Fruit fly (Drosophila melanogaster) S2 (cell line): Measurements from ENCODE around the gene CG11417.

ENCODE experiments used
- CG8478 ChIP-seq: fragments of >200 bp; optimal IDR thresholded peaks from 2 replicates; lab custom pipeline; 2018
- CTCF ChIP-seq, 2 experiments: fragments of >200 bp; optimal IDR thresholded peaks; 2 replicates each; lab custom pipeline; 2018

Gene CG11417

DNA sequence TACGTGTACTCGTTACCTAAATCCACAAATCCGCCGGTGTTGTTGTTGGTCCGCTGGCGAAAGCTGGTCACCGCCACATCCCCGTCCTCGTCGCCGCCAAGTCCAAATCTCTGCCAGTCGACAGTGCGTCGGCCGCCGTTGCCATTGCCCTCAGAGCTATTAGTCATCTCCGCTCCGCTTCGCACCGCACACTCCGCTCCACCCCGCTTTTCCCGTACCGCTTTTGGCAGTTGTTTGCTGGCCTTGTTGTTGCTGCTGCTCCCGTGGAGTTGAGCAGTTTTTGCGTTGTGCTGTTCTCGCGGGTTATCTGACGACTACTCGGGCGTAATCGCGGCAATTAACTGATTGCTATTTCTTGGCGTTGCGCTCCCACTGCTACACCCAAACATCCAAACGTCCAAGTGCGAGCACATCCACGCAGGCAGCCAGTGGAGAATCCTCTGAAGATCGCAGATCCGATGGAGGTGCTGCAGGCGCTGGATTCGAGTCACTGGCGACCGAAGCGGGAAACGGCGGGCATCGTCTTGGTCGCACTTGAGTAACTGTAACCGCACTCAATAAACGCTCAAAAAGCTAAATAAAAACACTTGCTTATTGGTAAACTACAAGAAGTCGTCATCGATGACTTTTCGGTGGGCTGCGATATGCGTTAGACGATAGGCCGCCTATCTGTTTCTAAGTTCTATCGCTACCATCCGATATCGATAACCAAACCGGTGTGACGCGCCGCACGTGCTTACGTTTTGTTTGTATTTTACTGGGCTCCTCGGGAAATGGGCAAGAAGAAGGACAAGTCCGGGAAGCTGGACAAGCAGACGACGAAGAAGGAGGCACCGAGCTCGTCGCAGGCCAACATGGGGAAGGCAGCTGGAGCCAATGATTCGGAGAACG, at the start of gene CG11417, which contains the start of gene CG12773:
Gene CG11417, plus strand, starts transcription at position 693 of the 891 bp plus-strand sequence.
Gene CG12773, minus strand, starts transcription at position 660 of the 891 bp plus-strand sequence.
- TF ChIP-seq CTCF (optimal IDR thresholded peaks at IDR 0.05; lab: Kevin White, UChicago): no peak
- no peak for TF ChIP-seq CG8478 (lab: Kevin White, UChicago)

DNA sequence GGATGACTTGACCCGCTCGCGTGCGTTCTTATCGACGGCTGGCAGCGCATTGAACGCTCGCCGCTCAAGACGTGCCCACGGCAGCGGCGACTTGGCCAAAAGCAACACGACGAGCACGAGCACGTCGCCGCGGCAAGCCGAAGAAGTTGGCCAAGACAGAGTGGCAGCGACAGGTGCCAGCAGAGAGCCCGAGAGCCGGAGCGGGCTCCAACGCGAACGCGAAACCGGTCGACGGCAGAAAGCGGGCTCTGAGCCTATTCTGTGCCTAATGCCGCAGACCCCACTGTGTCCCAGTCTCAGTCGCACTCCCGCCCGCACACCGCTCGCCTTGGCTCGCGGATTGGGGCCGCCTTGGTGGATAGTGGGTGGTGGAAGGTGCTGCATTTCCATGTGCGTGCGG, 45.4 kb upstream of the CG11417 start:
- no peak for TF ChIP-seq CG8478 (lab: Kevin White, UChicago)
- TF ChIP-seq CTCF (optimal IDR thresholded peaks at IDR 0.05; lab: Kevin White, UChicago): no peak

- TF ChIP-seq CTCF (optimal IDR thresholded peaks at IDR 0.05; lab: Kevin White, UChicago) (no peak), CG8478 (lab: Kevin White, UChicago) (no peak)
Measured at dm6 chrX:1311218-1311617, 42.6 kb upstream of the CG11417 start.

dm6 chrX:1312510-1312909, 41.3 kb upstream of the CG11417 start:
- TF ChIP-seq CG8478 (lab: Kevin White, UChicago) (no peak), CTCF (optimal IDR thresholded peaks at IDR 0.05; lab: Kevin White, UChicago) (no peak)

- TF ChIP-seq CG8478 (lab: Kevin White, UChicago) (no peak), CTCF (optimal IDR thresholded peaks at IDR 0.05; lab: Kevin White, UChicago) (no peak)
Measured at dm6 chrX:1320144-1320981, 33.5 kb upstream of the CG11417 start.

DNA sequence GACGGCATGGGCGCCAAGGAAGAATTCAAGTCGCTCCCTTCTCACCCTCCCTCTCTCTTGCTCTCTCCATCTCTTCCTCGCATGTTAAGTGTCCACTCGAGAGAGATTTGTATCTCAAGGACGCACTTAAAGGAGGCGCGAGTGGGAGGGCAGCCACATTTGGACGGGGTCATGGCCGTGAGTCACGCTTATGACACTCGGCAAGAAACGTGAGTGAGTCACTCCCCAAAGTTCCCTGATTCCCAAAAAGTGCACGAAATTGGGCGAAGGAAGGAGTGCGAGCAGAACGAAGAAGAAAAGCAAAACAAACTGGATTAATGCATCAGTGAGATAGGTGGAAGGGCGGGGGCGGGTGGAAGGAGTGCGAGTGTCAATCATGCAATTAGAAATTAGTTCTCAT, 32.8 kb upstream of the CG11417 start:
- TF ChIP-seq CTCF (optimal IDR thresholded peaks at IDR 0.05; lab: Kevin White, UChicago) (no peak), CG8478 (lab: Kevin White, UChicago) (no peak)

dm6 chrX:1321664-1322063, 32.1 kb upstream of the CG11417 start:
- no peak for TF ChIP-seq CG8478 (lab: Kevin White, UChicago)
- no peak for TF ChIP-seq CTCF (optimal IDR thresholded peaks at IDR 0.05; lab: Kevin White, UChicago)

DNA sequence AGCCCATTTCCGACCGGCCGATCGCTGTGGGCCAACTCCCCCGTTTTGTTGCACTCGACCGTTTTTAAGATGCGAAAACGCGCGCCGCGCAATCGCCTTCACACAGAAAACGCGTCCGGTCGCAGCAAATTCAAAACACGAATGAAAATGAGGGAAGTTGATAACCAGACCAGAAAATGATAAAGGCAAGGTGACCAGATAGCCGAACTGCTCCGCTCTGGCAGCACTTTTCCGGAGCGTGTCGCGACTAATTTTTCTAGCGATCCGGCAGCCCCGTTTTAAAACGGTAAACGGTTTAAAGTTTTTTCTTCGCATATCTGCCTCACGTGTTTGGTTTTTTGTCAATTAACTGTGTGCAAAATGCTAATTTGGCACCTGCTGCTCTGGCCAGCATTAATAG, 31.6 kb upstream of the CG11417 start, which contains the start of gene DAAM:
Gene DAAM, minus strand, starts transcription at position 149 of the 400 bp plus-strand sequence.
- TF ChIP-seq CTCF (optimal IDR thresholded peaks at IDR 0.05; lab: Kevin White, UChicago) (peak; percentile 71 to 73), CG8478 (lab: Kevin White, UChicago) (no peak)

DNA sequence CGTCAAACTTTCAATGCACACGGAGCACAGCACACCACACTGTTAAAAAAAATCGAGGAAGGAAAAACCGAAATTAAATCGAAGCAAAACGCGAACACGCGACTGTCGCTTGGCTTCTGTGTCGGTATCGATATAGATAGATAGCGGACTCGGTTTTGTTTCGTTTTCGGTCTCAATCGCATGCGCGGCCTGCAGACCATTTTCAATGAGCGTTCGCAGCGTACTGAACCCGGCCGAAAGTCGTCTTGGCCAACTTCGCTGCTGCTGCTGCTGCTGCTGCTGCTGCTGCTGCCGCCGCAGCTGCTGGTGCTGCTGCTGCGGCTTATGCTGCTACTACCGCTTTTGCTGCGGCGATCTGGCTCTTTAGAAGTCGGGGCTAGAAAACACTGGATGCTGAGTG, 15.8 kb upstream of the CG11417 start:
- no peak for TF ChIP-seq CTCF (optimal IDR thresholded peaks at IDR 0.05; lab: Kevin White, UChicago)
- no peak for TF ChIP-seq CG8478 (lab: Kevin White, UChicago)

dm6 chrX:1341528-1341927, 12.3 kb upstream of the CG11417 start, which contains the start of gene CG11409:
Gene CG11409 (minus strand): TSS chrX:1341587.
- TF ChIP-seq CTCF (optimal IDR thresholded peaks at IDR 0.05; lab: Kevin White, UChicago): no peak
- TF ChIP-seq CG8478 (lab: Kevin White, UChicago): no peak

dm6 chrX:1341944-1342392, 11.8 kb upstream of the CG11417 start, which contains the start of gene Naa30A:
Gene Naa30A (plus strand): TSS chrX:1342106.
- TF ChIP-seq CG8478 (lab: Kevin White, UChicago) (no peak), CTCF (optimal IDR thresholded peaks at IDR 0.05; lab: Kevin White, UChicago) (no peak)

DNA sequence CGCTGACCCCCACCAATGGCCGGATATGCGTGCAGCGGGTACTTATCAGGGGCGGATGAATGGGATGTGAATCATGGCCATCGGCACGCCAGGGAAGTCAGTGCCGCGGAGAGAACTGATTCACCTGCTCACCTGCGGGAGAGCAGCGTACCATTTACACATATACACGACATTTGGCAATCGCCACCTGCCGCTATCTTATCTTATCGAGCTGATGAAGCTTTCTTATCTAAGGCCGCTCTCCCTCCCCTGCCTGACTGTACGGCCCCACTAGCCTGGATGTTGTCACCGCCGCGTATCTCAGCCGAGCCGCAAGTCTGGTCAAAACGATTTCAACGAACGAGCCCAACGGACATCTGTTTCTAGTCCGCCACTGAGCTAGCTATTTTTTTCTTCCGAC, 7.6 kb upstream of the CG11417 start, which contains the start of gene Tsp2A:
Gene Tsp2A, plus strand, starts transcription at position 298 of the 400 bp plus-strand sequence.
- TF ChIP-seq CG8478 (lab: Kevin White, UChicago) (no peak), CTCF (optimal IDR thresholded peaks at IDR 0.05; lab: Kevin White, UChicago) (no peak)

DNA sequence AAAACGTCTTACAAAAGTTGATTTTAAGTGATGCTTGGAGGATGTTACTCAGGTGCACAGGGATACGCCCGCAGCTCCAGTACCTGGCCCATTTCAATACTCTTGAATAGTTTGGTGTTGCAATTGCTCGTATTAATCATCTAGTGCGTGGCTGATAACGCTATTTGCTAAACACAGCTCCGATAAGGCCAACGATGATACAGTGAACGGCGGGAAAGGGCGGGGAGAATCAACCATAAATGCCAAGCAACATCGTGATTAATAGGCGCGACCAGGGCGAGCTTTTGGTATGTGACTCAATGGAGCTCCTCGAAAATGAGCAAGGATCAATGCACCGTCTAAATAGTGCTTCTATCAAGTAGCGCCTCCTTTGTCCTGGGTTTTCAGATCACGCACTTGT, 7.0 kb upstream of the CG11417 start:
- TF ChIP-seq CG8478 (lab: Kevin White, UChicago) (no peak), CTCF (optimal IDR thresholded peaks at IDR 0.05; lab: Kevin White, UChicago) (no peak)

- TF ChIP-seq CG8478 (lab: Kevin White, UChicago) (no peak), CTCF (optimal IDR thresholded peaks at IDR 0.05; lab: Kevin White, UChicago) (peak; percentile 0 to 20)
Measured at dm6 chrX:1349255-1349654, 4.6 kb upstream of the CG11417 start, which contains the start of gene MTPAP. Gene MTPAP (minus strand): TSS chrX:1349357.
